Worm (Caenorhabditis elegans) whole organism, early embryonic: ENCODE results near the gene atz-1.

Source experiments
- B0310.2 ChIP-seq: sonication (generic microtip); optimal IDR thresholded peaks from 2 replicates; lab custom pipeline; 2016; ENCODE audit warnings: mild to moderate bottlenecking, missing genetic modification characterization, missing compliant biosample characterization
- F13C5.2 ChIP-seq: sonication (generic microtip); optimal IDR thresholded peaks from 2 replicates; lab custom pipeline; 2017; ENCODE audit warnings: mild to moderate bottlenecking, missing genetic modification characterization, inconsistent platforms, missing compliant biosample characterization
- aly-1 ChIP-seq: sonication (generic microtip); optimal IDR thresholded peaks from 2 replicates; lab custom pipeline; 2016; ENCODE audit warnings: missing genetic modification characterization, missing compliant biosample characterization
- ama-1 ChIP-seq: fragments of 150-350 bp; optimal IDR thresholded peaks from 2 replicates; lab custom pipeline; 2014
- ceh-13 ChIP-seq: fragments of 200-800 bp; sonication (Bioruptor generic); optimal IDR thresholded peaks from 2 replicates; lab custom pipeline; 2018; ENCODE audit warnings: mild to moderate bottlenecking, missing genetic modification characterization, missing compliant biosample characterization
- ets-7 ChIP-seq: sonication (generic microtip); optimal IDR thresholded peaks from 2 replicates; lab custom pipeline; 2016; ENCODE audit warnings: missing genotype, missing genetic modification characterization, missing compliant biosample characterization
- flt-1 ChIP-seq: fragments of 200-800 bp; sonication (Bioruptor generic); IDR thresholded peaks from 2 replicates; pipeline ENCODE4 v1.3.6; 2022; ENCODE audit warnings: missing genetic modification characterization, missing compliant biosample characterization
- hmbx-1 ChIP-seq: sonication (generic microtip); optimal IDR thresholded peaks from 2 replicates; lab custom pipeline; 2016; ENCODE audit warnings: mild to moderate bottlenecking, missing genetic modification characterization, missing compliant biosample characterization
- hmg-4 ChIP-seq: fragments of 200-800 bp; sonication (Bioruptor generic); optimal IDR thresholded peaks from 2 replicates; lab custom pipeline; 2018; ENCODE audit warnings: mild to moderate bottlenecking, missing genetic modification characterization, missing compliant biosample characterization
- hnd-1 ChIP-seq: sonication (generic microtip); optimal IDR thresholded peaks from 2 replicates; lab custom pipeline; 2016; ENCODE audit warnings: missing genetic modification characterization, missing compliant biosample characterization
- scrt-1 ChIP-seq: fragments of 200-800 bp; sonication (Bioruptor generic); IDR thresholded peaks from 2 replicates; pipeline ENCODE4 v1.3.6; 2022; ENCODE audit warnings: missing genetic modification characterization, missing compliant biosample characterization
- sea-1 ChIP-seq: fragments of 200-800 bp; sonication (Bioruptor generic); conservative IDR thresholded peaks from 2 replicates; pipeline ENCODE4 v1.3.6; 2022; ENCODE audit warnings: missing genetic modification characterization, missing compliant biosample characterization
- tbx-37 ChIP-seq: fragments of 200-800 bp; sonication (Bioruptor generic); conservative IDR thresholded peaks from 2 replicates; pipeline ENCODE4 v1.3.6; 2022; ENCODE audit warnings: missing genetic modification reagents, missing genetic modification characterization, missing compliant biosample characterization
- tra-4 ChIP-seq: sonication (generic microtip); optimal IDR thresholded peaks from 2 replicates; lab custom pipeline; 2017; ENCODE audit warnings: missing genetic modification characterization, missing compliant biosample characterization

DNA sequence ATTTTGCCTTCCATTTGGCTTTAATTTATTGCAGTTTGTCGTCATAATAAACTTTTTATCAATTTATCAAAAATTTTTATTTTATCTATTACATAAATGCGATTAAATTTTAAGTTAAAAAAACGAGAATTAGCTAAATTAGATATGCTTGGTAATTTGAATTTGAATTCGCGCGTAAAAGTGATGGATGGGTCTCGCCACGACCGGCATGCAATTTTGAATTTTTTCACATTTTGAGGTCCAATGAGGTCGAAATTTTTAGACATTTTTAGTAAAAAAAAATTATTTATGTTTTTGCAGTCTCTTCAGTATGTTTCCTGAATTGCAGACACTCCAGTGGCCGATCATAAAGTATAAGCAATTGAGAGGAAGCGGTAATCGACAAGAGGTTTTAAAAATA, 32.7 kb upstream of the atz-1 start, which contains the start of gene dsb-1:
- TF ChIP-seq flt-1 (GFP tag; lab: Robert Waterston, UW) (no peak), tbx-37 (GFP tag; lab: Robert Waterston, UW) (no peak), ama-1 (no peak), ets-7 (tag; lab: Kevin White, UChicago) (no peak), ceh-13 (GFP tag; lab: Kevin White, UChicago) (no peak), scrt-1 (no peak), B0310.2 (tag; lab: Kevin White, UChicago) (no peak), sea-1 (GFP tag; lab: Robert Waterston, UW) (no peak), hnd-1 (tag; lab: Kevin White, UChicago) (no peak), aly-1 (tag; lab: Kevin White, UChicago) (no peak), tra-4 (tag; lab: Kevin White, UChicago) (no peak), hmbx-1 (tag; lab: Kevin White, UChicago) (no peak), F13C5.2 (tag; lab: Kevin White, UChicago) (no peak), hmg-4 (no peak)
